Fruit fly (Drosophila melanogaster): ENCODE data around the gene Hap40.

DNA sequence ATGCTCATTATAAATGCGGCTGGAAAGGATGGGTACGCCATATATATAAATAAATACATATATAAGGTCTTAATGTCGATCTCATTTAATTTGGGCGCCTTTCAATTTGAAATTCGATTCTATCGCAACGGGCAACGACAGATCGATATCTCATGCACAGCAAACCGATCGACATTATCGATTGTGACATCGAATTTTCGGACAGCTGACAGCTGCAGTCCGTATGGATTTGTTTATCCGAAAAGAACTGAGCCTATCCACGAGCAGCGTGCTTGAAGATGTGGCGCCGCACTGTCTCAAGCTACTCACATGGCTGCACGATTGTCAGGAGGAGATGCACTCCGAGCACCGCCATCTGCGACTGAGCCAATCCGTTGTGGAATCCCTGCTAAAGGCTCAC lies 28.0 kb downstream of the Hap40 start, which contains the start of gene CG8191:
- TF ChIP-seq CG8478 (optimal IDR thresholded peaks at IDR 0.05) = no peak
- TF ChIP-seq CTCF (optimal IDR thresholded peaks at IDR 0.05) = no peak
